Worm (Caenorhabditis elegans) whole organism, L1 larva: ENCODE results near the gene Y45G5AM.3.

Experiments used
- alr-1 ChIP-seq: fragments of 200-800 bp; sonication (Bioruptor generic); optimal IDR thresholded peaks from 2 replicates; lab custom pipeline; 2018; ENCODE audit warnings: borderline replicate concordance, mild to moderate bottlenecking, missing genetic modification characterization, missing compliant biosample characterization
- unc-62 ChIP-seq: fragments of 150-350 bp; optimal IDR thresholded peaks from 2 replicates; lab custom pipeline; 2014; ENCODE audit warnings: missing biosample characterization, missing genetic modification reagents, missing genetic modification characterization

DNA sequence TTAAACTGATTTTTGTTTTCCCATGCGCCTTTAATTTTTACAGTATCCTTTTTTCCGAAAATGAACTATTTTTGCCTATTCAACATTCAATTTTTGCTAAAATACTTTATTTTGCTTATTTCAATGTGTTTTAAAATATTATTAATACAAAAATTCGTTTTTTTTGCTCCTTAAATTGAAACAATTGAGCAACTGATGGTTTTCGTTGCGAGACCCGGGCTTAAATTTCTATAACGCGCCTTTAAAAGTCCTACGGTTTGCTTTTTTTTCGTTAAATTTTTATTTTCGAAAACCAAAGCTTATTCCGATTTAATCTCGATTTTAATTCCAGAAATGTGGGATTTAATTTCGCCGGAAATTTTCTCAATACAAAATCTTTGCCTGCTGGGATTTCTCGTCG lies 30.9 kb downstream of the Y45G5AM.3 start, which contains the start of gene algn-5:
- TF ChIP-seq alr-1 (tag; lab: Kevin White, UChicago) (no peak), unc-62 (GFP tag; lab: Kevin White, UChicago) (no peak)
